Fruit fly (Drosophila melanogaster): ENCODE data around the gene CG10096.

CG10096 gene

dm6 chr3R:12402935-12403334, 7.2 kb upstream of the CG10096 start (continued):
- TF ChIP-seq CG13424 (tag; optimal IDR thresholded peaks at IDR 0.05) (peak; percentile 99), CG18476 (GFP tag; optimal IDR thresholded peaks at IDR 0.05) (peak; percentile 100), Hmx (GFP tag; optimal IDR thresholded peaks at IDR 0.05) (peak; percentile 87), emc (GFP tag; optimal IDR thresholded peaks at IDR 0.05) (peak; percentile 97), klu (GFP tag; IDR thresholded peaks at IDR 0.05) (peak; percentile 86), CG8478 (optimal IDR thresholded peaks at IDR 0.05) (no peak), Sin3A (optimal IDR thresholded peaks at IDR 0.05) (no peak), jigr1 (GFP tag; IDR thresholded peaks at IDR 0.05) (peak; percentile 76; the same call in 2 of the 3 replicates), CG10267 (tag; optimal IDR thresholded peaks at IDR 0.05) (peak; percentile 100), luna (GFP tag; optimal IDR thresholded peaks at IDR 0.05) (peak; percentile 75), HLH4C (GFP tag; IDR thresholded peaks at IDR 0.05; ENCODE audit: partially characterized antibody) (0 out of 3 replicates have a peak, but pooled peaks have one; percentile 40), Blimp-1 (GFP tag; optimal IDR thresholded peaks at IDR 0.05) (peak; percentile 97), btn (GFP tag; optimal IDR thresholded peaks at IDR 0.05) (peak; percentile 98), schlank (tag; optimal IDR thresholded peaks at IDR 0.05) (peak; percentile 94), E2f1 (GFP tag; IDR thresholded peaks at IDR 0.05) (peak; percentile 95), ci (GFP tag; IDR thresholded peaks at IDR 0.05) (peak; percentile 99), gce (GFP tag; IDR thresholded peaks at IDR 0.05) (peak; percentile 97), CG9437 (GFP tag; optimal IDR thresholded peaks at IDR 0.05) (peak; percentile 92), trem (tag; optimal IDR thresholded peaks at IDR 0.05) (peak; percentile 98), lov (optimal IDR thresholded peaks at IDR 0.05) (no peak), lov (GFP tag; IDR thresholded peaks at IDR 0.05) (peak; percentile 98), Nf-YC (tag; optimal IDR thresholded peaks at IDR 0.05) (peak; percentile 92), mld (GFP tag; IDR thresholded peaks at IDR 0.05; ENCODE audit: partially characterized antibody) (no peak), croc (GFP tag; conservative IDR thresholded peaks at IDR 0.05) (peak; percentile 91), al (GFP tag; IDR thresholded peaks at IDR 0.05) (peak; percentile 87), jing (GFP tag; optimal IDR thresholded peaks at IDR 0.05) (peak; percentile 93), Kr (GFP tag; optimal IDR thresholded peaks at IDR 0.05) (peak; percentile 36), CG14441 (GFP tag; IDR thresholded peaks at IDR 0.05) (peak; percentile 95), chm (GFP tag; IDR thresholded peaks at IDR 0.05) (peak; percentile 100), dm (GFP tag; optimal IDR thresholded peaks at IDR 0.05) (peak; percentile 85), esg (GFP tag; conservative IDR thresholded peaks at IDR 0.05) (peak; percentile 93), Vsx1 (GFP tag; optimal IDR thresholded peaks at IDR 0.05) (peak; percentile 92), maf-S (GFP tag; optimal IDR thresholded peaks at IDR 0.05) (peak; percentile 94), Abd-B (GFP tag; optimal IDR thresholded peaks at IDR 0.05) (peak; percentile 94), ara (GFP tag; IDR thresholded peaks at IDR 0.05) (peak; percentile 99), CG6791 (GFP tag; IDR thresholded peaks at IDR 0.05; ENCODE audit: partially characterized antibody) (no peak), CG18764 (GFP tag; optimal IDR thresholded peaks at IDR 0.05) (peak; percentile 94), bcd (GFP tag; optimal IDR thresholded peaks at IDR 0.05) (peak; percentile 97), CG10431 (GFP tag; optimal IDR thresholded peaks at IDR 0.05) (peak; percentile 93), Rfx (GFP tag; IDR thresholded peaks at IDR 0.05) (peak; percentile 97), Spps (tag; optimal IDR thresholded peaks at IDR 0.05) (peak; percentile 98), Lpt (GFP tag; optimal IDR thresholded peaks at IDR 0.05) (no peak), Med (GFP tag) (peak; percentile 99), CG12659 (GFP tag; optimal IDR thresholded peaks at IDR 0.05) (peak; percentile 97), org-1 (GFP tag; optimal IDR thresholded peaks at IDR 0.05) (peak; percentile 90), Sry-β (GFP tag; optimal IDR thresholded peaks at IDR 0.05) (peak; percentile 74), lbe (GFP tag; optimal IDR thresholded peaks at IDR 0.05) (peak; percentile 97), Nf-YA (GFP tag; IDR thresholded peaks at IDR 0.05) (peak; percentile 99), grn (GFP tag; optimal IDR thresholded peaks at IDR 0.05) (peak; percentile 98), ems (GFP tag; optimal IDR thresholded peaks at IDR 0.05) (peak; percentile 97), NC2β (GFP tag; optimal IDR thresholded peaks at IDR 0.05) (peak; percentile 99), nerfin-2 (GFP tag; IDR thresholded peaks at IDR 0.05; ENCODE audit: partially characterized antibody) (no peak)
